Fruit fly (Drosophila melanogaster): ENCODE measurements around the gene CG15544.

The CG15544 gene

DNA sequence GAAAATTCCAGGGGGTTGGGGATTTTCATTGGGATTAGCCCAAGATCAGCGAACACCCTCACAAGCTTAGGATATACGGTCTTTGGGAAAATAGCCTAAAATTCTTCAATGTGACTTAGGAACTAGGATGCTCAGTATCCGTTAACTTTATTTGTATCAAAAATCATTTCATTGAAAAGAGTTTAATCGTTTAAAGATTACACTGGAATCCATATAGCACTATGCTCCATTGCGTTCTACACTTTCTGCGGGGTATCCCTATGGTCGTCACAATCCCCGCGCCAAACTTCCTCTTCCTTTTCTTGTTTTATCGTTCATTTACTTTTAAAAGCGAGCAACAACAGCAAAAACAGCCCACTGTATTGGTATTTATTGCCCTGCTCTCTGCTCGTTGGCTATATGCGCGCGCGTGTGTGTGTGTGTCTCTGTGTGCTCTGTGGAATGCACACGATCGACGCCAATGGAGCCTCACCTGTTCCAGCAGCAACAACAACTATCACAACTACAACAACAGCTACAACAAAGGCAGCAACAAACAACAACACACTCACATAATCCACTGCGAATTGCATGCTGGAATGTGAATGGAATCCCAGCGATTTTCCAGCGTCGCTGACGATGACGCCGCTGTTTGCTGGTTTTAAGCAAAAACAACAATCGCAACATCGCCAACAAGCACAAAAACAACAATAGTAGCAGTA is 23.7 kb upstream of the CG15544 start (continued):
- TF ChIP-seq CG15269 (tag; optimal IDR thresholded peaks at IDR 0.05) = no peak
- TF ChIP-seq pan (optimal IDR thresholded peaks at IDR 0.05) = no peak
- no peak for TF ChIP-seq pan (GFP tag; optimal IDR thresholded peaks at IDR 0.05 in 1 of 2, IDR thresholded peaks at IDR 0.05 in 1 of 2)
- no peak for TF ChIP-seq CG10543 (GFP tag; optimal IDR thresholded peaks at IDR 0.05)
- TF ChIP-seq CG1602 (GFP tag; optimal IDR thresholded peaks at IDR 0.05) = peak; percentile 16
- peak; percentile 10 for TF ChIP-seq CG18599 (GFP tag; optimal IDR thresholded peaks at IDR 0.05)
- no peak for TF ChIP-seq CG7745 (tag; optimal IDR thresholded peaks at IDR 0.05)
- TF ChIP-seq CG12299 (tag; optimal IDR thresholded peaks at IDR 0.05) = no peak
- no peak for TF ChIP-seq CG17802 (tag; optimal IDR thresholded peaks at IDR 0.05)
- TF ChIP-seq CG13296 (GFP tag; optimal IDR thresholded peaks at IDR 0.05) = no peak
- no peak for TF ChIP-seq pnt (GFP tag; optimal IDR thresholded peaks at IDR 0.05)
- no peak for TF ChIP-seq Adf1 (GFP tag; IDR thresholded peaks at IDR 0.05)
- no peak for TF ChIP-seq ato (GFP tag; IDR thresholded peaks at IDR 0.05; ENCODE audit: partially characterized antibody)
- TF ChIP-seq Hsf (GFP tag; optimal IDR thresholded peaks at IDR 0.05) = peak; percentile 26
- no peak for TF ChIP-seq CG17186 (GFP tag; optimal IDR thresholded peaks at IDR 0.05)
- TF ChIP-seq HmgD (GFP tag; optimal IDR thresholded peaks at IDR 0.05) = no peak
- TF ChIP-seq slbo (GFP tag; IDR thresholded peaks at IDR 0.05) = no peak
- no peak; the same call in 1 of the 2 replicates for TF ChIP-seq esg (GFP tag; conservative IDR thresholded peaks at IDR 0.05)
- TF ChIP-seq Camta (GFP tag; optimal IDR thresholded peaks at IDR 0.05) = peak; percentile 0
- no peak for TF ChIP-seq Jarid2 (GFP tag; optimal IDR thresholded peaks at IDR 0.05)
- no peak for TF ChIP-seq Fer2 (tag; optimal IDR thresholded peaks at IDR 0.05)
- no peak for TF ChIP-seq CG13775 (GFP tag; optimal IDR thresholded peaks at IDR 0.05)
- TF ChIP-seq pho (GFP tag; optimal IDR thresholded peaks at IDR 0.05) = no peak
- no peak for TF ChIP-seq scrt (GFP tag; optimal IDR thresholded peaks at IDR 0.05)
- TF ChIP-seq BEAF-32 (GFP tag; optimal IDR thresholded peaks at IDR 0.05) = no peak
- TF ChIP-seq Hr51 (GFP tag; optimal IDR thresholded peaks at IDR 0.05) = peak in 1 of 2 experiments; percentile 36
- TF ChIP-seq CG3726 (GFP tag; IDR thresholded peaks at IDR 0.05) = no peak
- peak; percentile 79 for TF ChIP-seq Drgx (GFP tag; IDR thresholded peaks at IDR 0.05)
- no peak for TF ChIP-seq CG7271 (tag; optimal IDR thresholded peaks at IDR 0.05)
- peak; percentile 22 for TF ChIP-seq Nf-YC (tag; optimal IDR thresholded peaks at IDR 0.05)
- TF ChIP-seq ase (GFP tag; IDR thresholded peaks at IDR 0.05) = 0 out of 3 replicates have a peak, but pooled peaks have one; percentile 27
- TF ChIP-seq CG15696 (tag; optimal IDR thresholded peaks at IDR 0.05) = no peak
- no peak for TF ChIP-seq CG32767 (GFP tag; IDR thresholded peaks at IDR 0.05)
- TF ChIP-seq unpg (GFP tag; optimal IDR thresholded peaks at IDR 0.05) = peak; percentile 17
- TF ChIP-seq CG18476 (GFP tag; optimal IDR thresholded peaks at IDR 0.05) = no peak
- 0 out of 3 replicates have a peak, but pooled peaks have one; percentile 21 for TF ChIP-seq Opbp (GFP tag; IDR thresholded peaks at IDR 0.05; ENCODE audit: partially characterized antibody)
- TF ChIP-seq sc (optimal IDR thresholded peaks at IDR 0.05) = no peak
- TF ChIP-seq sc (GFP tag; optimal IDR thresholded peaks at IDR 0.05) = peak; percentile 33
- no peak for TF ChIP-seq gfzf (GFP tag; optimal IDR thresholded peaks at IDR 0.05)
- TF ChIP-seq Gsc (GFP tag; IDR thresholded peaks at IDR 0.05) = no peak
- TF ChIP-seq CG16815 (GFP tag; optimal IDR thresholded peaks at IDR 0.05) = peak; percentile 7
- TF ChIP-seq CG17912 (GFP tag; optimal IDR thresholded peaks at IDR 0.05) = no peak
- peak; percentile 56 for TF ChIP-seq CG18262 (tag; optimal IDR thresholded peaks at IDR 0.05)
- TF ChIP-seq CG10979 (tag; optimal IDR thresholded peaks at IDR 0.05) = peak; percentile 28
- TF ChIP-seq jigr1 (GFP tag; IDR thresholded peaks at IDR 0.05) = no peak
- TF ChIP-seq HLHmδ (GFP tag; optimal IDR thresholded peaks at IDR 0.05) = no peak
- peak; percentile 1 for TF ChIP-seq lab (GFP tag; optimal IDR thresholded peaks at IDR 0.05)
- TF ChIP-seq CG6689 (GFP tag; IDR thresholded peaks at IDR 0.05) = 0 out of 2 replicates have a peak, but pooled peaks have one; percentile 5
- TF ChIP-seq lmd (GFP tag; IDR thresholded peaks at IDR 0.05) = peak; percentile 19; the same call in 1 of the 2 replicates

Measured in whole organism, embryonic.